Worm (Caenorhabditis elegans) whole organism, L4/young adult: ENCODE results near the gene K10G6.5.

Experiments
- W03F9.2 ChIP-seq: fragments of 150-350 bp; optimal IDR thresholded peaks from 2 replicates; lab custom pipeline; 2014; ENCODE audit warnings: missing biosample characterization, missing genetic modification characterization
- dao-5 ChIP-seq: sonication (generic microtip); optimal IDR thresholded peaks from 2 replicates; lab custom pipeline; 2016; ENCODE audit warnings: missing genotype, missing genetic modification characterization, moderate library complexity, missing compliant biosample characterization
- him-1 ChIP-seq: sonication (generic microtip); optimal IDR thresholded peaks from 2 replicates; lab custom pipeline; 2016; ENCODE audit warnings: missing genotype, missing genetic modification reagents, missing genetic modification characterization, missing compliant biosample characterization

ce11 chrII:3958673-3959299 is 28.3 kb upstream of the K10G6.5 start:
- TF ChIP-seq dao-5, result no peak
- no peak for TF ChIP-seq him-1 (tag; lab: Kevin White, UChicago)
- peak; percentile 35 for TF ChIP-seq W03F9.2 (tag; lab: Kevin White, UChicago)
